Fruit fly (Drosophila melanogaster) whole organism, adult: ENCODE results near the gene NitFhit.
A peak's percentile ranks its signal among the peaks of the same experiment; 100 is the strongest.

ENCODE experiments used
- CG11617 ChIP-seq: fragments of 200-800 bp; sonication (Bioruptor generic); optimal IDR thresholded peaks from 2 replicates; lab custom pipeline; 2017; ENCODE audit warnings: mild to moderate bottlenecking, missing biosample characterization, missing genetic modification reagents, missing genetic modification characterization
- CG12768 ChIP-seq: fragments of 200-800 bp; sonication (Bioruptor generic); optimal IDR thresholded peaks from 2 replicates; lab custom pipeline; 2017; ENCODE audit warnings: missing biosample characterization, missing genetic modification characterization, mild to moderate bottlenecking, moderate library complexity, missing genetic modification reagents
- CG14711 ChIP-seq: fragments of 200-800 bp; sonication (Bioruptor generic); optimal IDR thresholded peaks from 2 replicates; lab custom pipeline; 2018; ENCODE audit warnings: missing biosample characterization, mild to moderate bottlenecking, missing genetic modification characterization, moderate library complexity
- CG1620 ChIP-seq: fragments of 200-800 bp; sonication (Bioruptor generic); optimal IDR thresholded peaks from 2 replicates; lab custom pipeline; 2016; ENCODE audit warnings: missing biosample characterization, missing genetic modification characterization
- CG33017 ChIP-seq: fragments of 200-800 bp; sonication (Bioruptor generic); optimal IDR thresholded peaks from 2 replicates; lab custom pipeline; 2018; ENCODE audit warnings: missing biosample characterization, mild to moderate bottlenecking, missing genetic modification characterization, moderate library complexity
- CG5204 ChIP-seq: fragments of 200-800 bp; sonication (Bioruptor generic); optimal IDR thresholded peaks from 2 replicates; lab custom pipeline; 2016; ENCODE audit warnings: missing biosample characterization, missing genetic modification characterization
- CG7045 ChIP-seq: fragments of 200-800 bp; sonication (Bioruptor generic); optimal IDR thresholded peaks from 2 replicates; lab custom pipeline; 2017; ENCODE audit warnings: missing biosample characterization, mild to moderate bottlenecking, missing genetic modification characterization
- CG7101 ChIP-seq: fragments of 200-800 bp; sonication (Bioruptor generic); optimal IDR thresholded peaks from 2 replicates; lab custom pipeline; 2018; ENCODE audit warnings: missing biosample characterization, mild to moderate bottlenecking, missing genetic modification characterization, moderate library complexity
- Clk ChIP-seq: fragments of 200-800 bp; sonication (Bioruptor generic); optimal IDR thresholded peaks from 2 replicates; lab custom pipeline; 2017; ENCODE audit warnings: missing biosample characterization, missing genetic modification characterization
- Crg-1 ChIP-seq: fragments of 200-800 bp; sonication (Bioruptor generic); optimal IDR thresholded peaks from 2 replicates; lab custom pipeline; 2016; ENCODE audit warnings: missing biosample characterization, missing genetic modification characterization
- Hr96 ChIP-seq: fragments of 200-800 bp; sonication (Bioruptor generic); optimal IDR thresholded peaks from 2 replicates; lab custom pipeline; 2016; ENCODE audit warnings: missing biosample characterization, missing genetic modification characterization
- Mnt ChIP-seq: fragments of 200-800 bp; sonication (Bioruptor generic); optimal IDR thresholded peaks from 2 replicates; lab custom pipeline; 2016; ENCODE audit warnings: missing biosample characterization, mild to moderate bottlenecking, missing genetic modification characterization
- bab1 ChIP-seq: fragments of 200-800 bp; sonication (Bioruptor generic); optimal IDR thresholded peaks from 3 replicates; lab custom pipeline; 2019; ENCODE audit warnings: missing biosample characterization, mild to moderate bottlenecking, missing genetic modification characterization, moderate library complexity
- cic ChIP-seq: fragments of 200-800 bp; sonication (Bioruptor generic); optimal IDR thresholded peaks from 2 replicates; lab custom pipeline; 2017; ENCODE audit warnings: missing biosample characterization, mild to moderate bottlenecking, missing genetic modification characterization, moderate library complexity
- cnc ChIP-seq, 2 experiments: fragments of >200 bp; optimal IDR thresholded peaks; 2 replicates each; lab custom pipeline; 2017
- kay ChIP-seq: fragments of 200-800 bp; sonication (Bioruptor generic); peaks from one replicate; lab custom pipeline; 2016; ENCODE audit warnings: missing biosample characterization, missing genetic modification characterization, borderline replicate concordance
- ovo ChIP-seq: fragments of 200-800 bp; sonication (Bioruptor generic); optimal IDR thresholded peaks from 2 replicates; lab custom pipeline; 2016; ENCODE audit warnings: missing biosample characterization, missing genetic modification characterization
- pad ChIP-seq: fragments of 200-800 bp; sonication (Bioruptor generic); optimal IDR thresholded peaks from 3 replicates; lab custom pipeline; 2017; ENCODE audit warnings: missing biosample characterization, missing genetic modification characterization, mild to moderate bottlenecking, moderate library complexity, missing genetic modification reagents
- tj ChIP-seq: fragments of 200-800 bp; sonication (Bioruptor generic); optimal IDR thresholded peaks from 3 replicates; lab custom pipeline; 2017; ENCODE audit warnings: missing biosample characterization, mild to moderate bottlenecking, missing genetic modification characterization, moderate library complexity
- toe ChIP-seq: fragments of 200-800 bp; sonication (Bioruptor generic); optimal IDR thresholded peaks from 2 replicates; lab custom pipeline; 2016; ENCODE audit warnings: missing biosample characterization, missing genetic modification characterization

The NitFhit gene

DNA sequence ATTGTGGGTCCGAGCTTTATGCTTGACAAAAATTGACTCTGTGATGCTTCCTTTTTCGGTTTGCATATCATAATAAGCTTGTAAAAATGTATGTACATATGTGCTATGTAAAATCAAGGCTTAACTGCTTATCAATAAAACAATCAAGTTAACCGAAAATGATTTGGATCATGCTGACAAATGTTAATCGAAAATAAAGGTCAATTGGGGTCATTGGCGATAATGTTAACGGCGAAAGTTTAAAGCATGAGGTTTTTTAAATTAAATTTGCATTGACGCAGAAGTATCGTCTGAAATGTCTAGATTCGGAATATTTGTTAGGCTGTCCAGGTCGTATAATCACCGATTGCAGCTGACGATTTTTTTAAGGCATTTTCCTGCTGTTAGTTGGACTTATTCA is 12.8 kb downstream of the NitFhit start, which contains the start of gene Kaz1-ORFB:
Gene Kaz1-ORFB, plus strand, starts transcription at position 301 of the 400 bp plus-strand sequence.
- no peak for TF ChIP-seq kay (GFP tag; lab: Kevin White, UChicago)
- TF ChIP-seq CG12768: no peak
- no peak for TF ChIP-seq CG5204 (GFP tag; lab: Kevin White, UChicago)
- TF ChIP-seq pad (GFP tag; lab: Kevin White, UChicago): no peak
- no peak for TF ChIP-seq CG14711
- TF ChIP-seq toe: no peak
- no peak for TF ChIP-seq cic

DNA sequence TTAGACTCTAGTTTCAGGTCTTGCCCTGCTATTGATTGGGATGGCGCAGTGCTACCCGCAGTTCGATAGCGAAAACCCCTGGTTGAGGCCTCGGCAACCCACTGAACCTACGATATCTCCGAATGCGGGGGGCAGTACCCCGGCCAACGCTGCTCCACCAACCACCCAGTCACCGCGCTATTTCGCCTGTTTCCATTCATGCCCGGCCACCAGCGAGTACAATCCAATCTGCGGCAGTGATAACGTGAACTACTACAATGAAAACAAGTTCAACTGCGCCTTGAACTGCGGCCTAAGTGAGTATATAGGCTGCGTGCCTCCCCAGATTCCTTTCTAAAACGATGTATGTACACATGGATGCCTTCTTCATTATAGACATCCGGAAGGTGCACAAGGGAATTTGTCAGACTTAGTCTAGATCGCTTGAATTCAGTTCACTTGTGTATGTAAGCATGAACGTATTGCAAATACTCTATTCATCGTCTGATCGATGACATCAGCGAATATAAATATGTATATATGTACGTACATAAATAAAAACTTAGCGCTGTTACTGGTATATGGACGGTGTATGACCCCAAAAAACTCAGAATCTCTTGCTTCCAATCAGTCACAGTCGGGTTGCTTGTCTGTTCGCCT is 14.1 kb downstream of the NitFhit start, which contains the start of gene CG13877:
Gene CG13877, plus strand, starts transcription at position 589 of the 639 bp plus-strand sequence.
- TF ChIP-seq CG1620: no peak
- no peak for TF ChIP-seq CG7101 (tag; lab: Kevin White, UChicago)
- TF ChIP-seq cic: peak; percentile 88
- no peak for TF ChIP-seq CG5204 (GFP tag; lab: Kevin White, UChicago)

DNA sequence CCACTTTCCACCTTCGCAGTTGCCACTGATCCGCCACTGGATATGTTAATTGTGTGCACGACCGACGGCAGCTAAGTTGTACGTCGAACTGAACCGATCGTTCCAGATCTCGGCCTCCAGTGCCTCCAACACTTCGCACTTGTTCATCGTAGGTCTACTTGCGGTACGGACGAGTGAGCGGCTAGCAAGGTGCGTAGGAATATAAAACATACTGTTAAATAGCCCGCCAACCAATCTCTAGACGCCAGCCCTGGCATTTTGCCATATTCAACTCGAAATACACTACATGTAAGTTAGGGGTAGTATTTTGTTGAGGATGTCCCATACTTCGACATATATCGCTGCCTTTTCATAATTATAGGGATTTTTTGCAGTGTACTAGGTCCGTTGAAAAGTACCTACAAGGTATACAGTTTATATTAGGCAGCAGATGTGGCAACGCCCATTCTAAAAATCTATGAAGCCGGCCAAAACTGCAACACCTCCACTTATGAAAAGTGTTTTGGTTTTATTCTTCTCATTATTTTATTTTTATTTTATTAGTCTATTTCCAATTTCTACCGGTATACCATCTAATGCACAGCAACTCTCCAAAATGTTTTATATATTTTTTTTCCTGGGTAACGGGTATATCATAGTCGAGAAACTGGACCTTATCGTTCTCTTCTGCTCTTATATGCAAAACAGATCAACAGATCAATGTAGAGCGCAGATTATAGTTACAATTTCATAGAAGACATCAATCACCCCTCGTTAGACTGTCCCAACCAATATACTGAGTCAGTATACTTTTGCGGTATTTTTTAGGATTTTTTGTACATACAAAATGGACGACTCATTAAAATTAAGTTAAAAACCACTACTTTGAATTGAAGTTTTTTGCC is 19.7 kb downstream of the NitFhit start, which contains the start of the genes pyx and CG33229:
Gene pyx, minus strand, starts transcription at position 51 of the 884 bp plus-strand sequence.
Gene CG33229, plus strand, starts transcription at position 834 of the 884 bp plus-strand sequence.
- peak; percentile 91 for TF ChIP-seq toe
- TF ChIP-seq cic: no peak
- no peak for TF ChIP-seq kay (GFP tag; lab: Kevin White, UChicago)
- TF ChIP-seq Clk (GFP tag; lab: Kevin White, UChicago): peak; percentile 40
- TF ChIP-seq tj (GFP tag; lab: Kevin White, UChicago): peak; percentile 58
- peak; percentile 79 for TF ChIP-seq ovo (GFP tag; lab: Kevin White, UChicago)
- TF ChIP-seq CG7101 (tag; lab: Kevin White, UChicago): peak; percentile 74
- TF ChIP-seq pad (GFP tag; lab: Kevin White, UChicago): peak; percentile 64
- TF ChIP-seq Hr96: peak; percentile 84
- TF ChIP-seq CG11617 (GFP tag; lab: Kevin White, UChicago): peak; percentile 79
- peak; percentile 75 for TF ChIP-seq CG1620
- no peak for TF ChIP-seq cnc (optimal IDR thresholded peaks at IDR 0.05; lab: Kevin White, UChicago)
- TF ChIP-seq CG14711: peak; percentile 18
- no peak for TF ChIP-seq CG5204 (GFP tag; lab: Kevin White, UChicago)
- TF ChIP-seq Mnt (GFP tag; lab: Kevin White, UChicago): peak; percentile 52
- peak; percentile 63 for TF ChIP-seq CG33017 (tag; lab: Kevin White, UChicago)
- TF ChIP-seq CG7045: peak; percentile 80
- peak; percentile 73 for TF ChIP-seq Crg-1 (GFP tag; lab: Kevin White, UChicago)
- peak; percentile 72 for TF ChIP-seq bab1
- TF ChIP-seq CG12768: peak; percentile 86

DNA sequence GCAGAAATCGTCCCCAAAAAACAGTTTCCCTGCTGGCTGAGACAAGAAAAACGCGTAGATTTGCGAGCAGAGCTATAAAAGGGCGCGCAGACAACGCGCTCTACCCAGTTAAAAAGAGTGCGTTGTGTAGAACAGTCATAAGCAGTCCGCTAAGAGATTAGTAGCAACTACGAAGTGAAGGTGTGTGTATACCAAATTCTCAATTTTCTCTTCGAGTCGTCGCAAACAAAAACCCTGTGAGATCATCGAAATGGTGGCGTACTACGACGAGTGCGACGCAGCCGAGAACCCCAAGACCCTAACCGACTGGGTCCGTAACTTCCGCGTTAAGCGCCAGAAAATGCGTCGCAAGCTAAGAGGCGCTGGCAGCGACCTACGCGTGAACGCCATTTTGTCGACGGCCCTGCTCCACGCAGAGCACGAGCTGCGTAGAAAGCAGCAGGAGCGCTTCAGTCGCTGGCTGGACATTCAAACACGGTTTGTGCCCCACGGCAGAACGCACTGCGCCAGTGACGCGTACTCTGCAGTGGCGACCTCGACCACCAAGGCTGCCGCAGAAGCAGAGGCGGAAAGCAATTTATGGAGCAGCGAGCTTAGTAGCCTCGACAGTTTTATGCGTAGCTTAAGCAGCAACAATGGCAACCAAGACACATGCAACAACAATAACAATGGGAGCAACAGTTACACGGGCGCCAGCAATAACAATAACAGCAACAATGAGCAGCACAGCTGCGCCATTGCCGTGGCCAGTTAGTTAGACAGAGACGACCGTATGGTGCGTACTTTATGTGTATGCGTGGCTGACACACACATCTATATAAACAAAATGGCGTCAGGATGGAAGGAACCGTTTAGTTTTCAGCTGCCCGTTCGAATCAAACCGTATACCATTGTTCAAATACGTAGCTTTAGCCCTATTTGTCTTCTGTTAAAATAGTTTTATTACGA is 20.7 kb downstream of the NitFhit start:
- TF ChIP-seq CG7045 (peak; percentile 6), Mnt (GFP tag; lab: Kevin White, UChicago) (peak; percentile 44), CG12768 (peak; percentile 12), pad (GFP tag; lab: Kevin White, UChicago) (no peak), kay (GFP tag; lab: Kevin White, UChicago) (no peak), tj (GFP tag; lab: Kevin White, UChicago) (peak; percentile 16), cic (peak; percentile 21), ovo (GFP tag; lab: Kevin White, UChicago) (peak; percentile 95), CG1620 (peak; percentile 55), CG11617 (GFP tag; lab: Kevin White, UChicago) (peak; percentile 25)

DNA sequence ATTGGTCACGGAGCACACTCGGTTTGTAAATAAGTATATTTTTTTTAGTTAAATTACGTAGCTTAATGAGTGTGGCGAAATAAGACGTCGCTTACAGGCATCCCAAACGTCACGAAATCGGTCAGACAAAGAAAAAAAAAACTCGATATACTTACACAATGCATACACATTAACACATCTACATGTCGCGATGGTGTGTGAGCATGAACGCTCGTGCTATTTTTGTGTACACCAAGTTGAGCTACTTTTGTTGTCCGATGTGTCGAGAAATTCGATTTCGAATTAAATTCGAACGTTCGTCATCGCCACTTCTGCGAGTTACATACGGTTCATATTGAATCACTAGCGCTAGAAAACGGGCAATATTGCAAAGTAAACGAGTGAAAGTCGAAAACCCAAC is 21.6 kb downstream of the NitFhit start:
- TF ChIP-seq bab1 (no peak), CG14711 (no peak), CG1620 (no peak), Clk (GFP tag; lab: Kevin White, UChicago) (no peak), CG33017 (tag; lab: Kevin White, UChicago) (no peak), kay (GFP tag; lab: Kevin White, UChicago) (peak; percentile 99), ovo (GFP tag; lab: Kevin White, UChicago) (no peak), tj (GFP tag; lab: Kevin White, UChicago) (no peak), CG7045 (no peak), CG7101 (tag; lab: Kevin White, UChicago) (no peak), CG12768 (no peak), CG5204 (GFP tag; lab: Kevin White, UChicago) (no peak), Crg-1 (GFP tag; lab: Kevin White, UChicago) (no peak), Mnt (GFP tag; lab: Kevin White, UChicago) (peak; percentile 33), cic (peak; percentile 33), toe (no peak), cnc (optimal IDR thresholded peaks at IDR 0.05; lab: Kevin White, UChicago) (no peak), Hr96 (no peak), pad (GFP tag; lab: Kevin White, UChicago) (no peak)
